Worm (Caenorhabditis elegans): ENCODE measurements around the gene cec-7.

Gene cec-7

ce11 chrIII:12874606-12875066, 2.7 kb downstream of the cec-7 start, which contains the start of the genes mrg-1 and spcs-2:
mrg-1 (minus strand) TSS chrIII:12874656.
spcs-2 (plus strand) TSS chrIII:12875031.
- TF ChIP-seq hmg-11 (tag; optimal IDR thresholded peaks at IDR 0.05) (peak; percentile 92), tbx-2 (tag; optimal IDR thresholded peaks at IDR 0.05) (peak; percentile 77), fkh-10 (GFP tag; optimal IDR thresholded peaks at IDR 0.05) (peak; percentile 21), ZK546.5 (tag; optimal IDR thresholded peaks at IDR 0.05) (no peak), ztf-11 (tag; optimal IDR thresholded peaks at IDR 0.05) (no peak), nhr-43 (tag; optimal IDR thresholded peaks at IDR 0.05; ENCODE audit: poor library complexity, severe bottlenecking) (peak; percentile 93), daf-12 (tag; optimal IDR thresholded peaks at IDR 0.05) (no peak), unc-39 (tag; optimal IDR thresholded peaks at IDR 0.05) (no peak), nhr-76 (tag; optimal IDR thresholded peaks at IDR 0.05) (no peak), lin-39 (tag; optimal IDR thresholded peaks at IDR 0.05) (peak; percentile 88), fkh-2 (tag; optimal IDR thresholded peaks at IDR 0.05) (no peak), elt-3 (tag; optimal IDR thresholded peaks at IDR 0.05) (no peak), jun-1 (tag; optimal IDR thresholded peaks at IDR 0.05) (peak; percentile 54), elt-1 (tag; optimal IDR thresholded peaks at IDR 0.05) (peak; percentile 40), ceh-28 (tag; optimal IDR thresholded peaks at IDR 0.05) (peak; percentile 93), aly-2 (tag; optimal IDR thresholded peaks at IDR 0.05) (no peak), ceh-9 (tag; optimal IDR thresholded peaks at IDR 0.05) (no peak), unc-62 (GFP tag; optimal IDR thresholded peaks at IDR 0.05) (no peak), ztf-4 (tag; optimal IDR thresholded peaks at IDR 0.05) (no peak), eor-1 (tag; optimal IDR thresholded peaks at IDR 0.05) (no peak), R02D3.7 (tag; optimal IDR thresholded peaks at IDR 0.05) (peak; percentile 83), nhr-12 (tag; optimal IDR thresholded peaks at IDR 0.05) (no peak), elt-2 (tag; optimal IDR thresholded peaks at IDR 0.05) (peak; percentile 55), ceh-82 (tag; optimal IDR thresholded peaks at IDR 0.05) (peak; percentile 63), skn-1 (tag; optimal IDR thresholded peaks at IDR 0.05) (peak; percentile 70), mdl-1 (tag; optimal IDR thresholded peaks at IDR 0.05) (no peak), mml-1 (tag; optimal IDR thresholded peaks at IDR 0.05) (no peak), nhr-11 (tag; optimal IDR thresholded peaks at IDR 0.05) (no peak), pqm-1 (tag; optimal IDR thresholded peaks at IDR 0.05) (peak; percentile 20), egl-5 (tag; optimal IDR thresholded peaks at IDR 0.05) (peak; percentile 52), snpc-4 (tag; optimal IDR thresholded peaks at IDR 0.05) (peak; percentile 85), egl-27 (tag; optimal IDR thresholded peaks at IDR 0.05) (peak; percentile 73), nhr-67 (tag; optimal IDR thresholded peaks at IDR 0.05) (peak; percentile 16), lsy-12 (tag; optimal IDR thresholded peaks at IDR 0.05) (peak; percentile 77), ceh-16 (tag; optimal IDR thresholded peaks at IDR 0.05) (no peak), ama-1 (optimal IDR thresholded peaks at IDR 0.05) (no peak), nhr-237 (tag; optimal IDR thresholded peaks at IDR 0.05) (no peak), nhr-23 (tag; optimal IDR thresholded peaks at IDR 0.05) (peak; percentile 90), zag-1 (tag; optimal IDR thresholded peaks at IDR 0.05) (peak; percentile 11), nfya-1 (tag; optimal IDR thresholded peaks at IDR 0.05; ENCODE audit: insufficient read depth) (peak; percentile 88), nhr-28 (tag; optimal IDR thresholded peaks at IDR 0.05) (no peak), nhr-77 (tag; optimal IDR thresholded peaks at IDR 0.05) (peak; percentile 14), sea-2 (GFP tag; optimal IDR thresholded peaks at IDR 0.05) (peak; percentile 28), lin-15B (tag; optimal IDR thresholded peaks at IDR 0.05) (peak; percentile 84), fos-1 (tag; optimal IDR thresholded peaks at IDR 0.05) (peak; percentile 39), nhr-25 (tag; optimal IDR thresholded peaks at IDR 0.05) (peak; percentile 85), pha-4 (tag; optimal IDR thresholded peaks at IDR 0.05) (peak; percentile 91)
